Worm (Caenorhabditis elegans): ENCODE measurements around the gene csn-5.

- TF ChIP-seq unc-39 (tag; optimal IDR thresholded peaks at IDR 0.05) = no peak
- no peak for TF ChIP-seq ham-2 (GFP tag; optimal IDR thresholded peaks at IDR 0.05)
- no peak for TF ChIP-seq elt-1 (tag; optimal IDR thresholded peaks at IDR 0.05; ENCODE audit: borderline replicate concordance, insufficient read depth)
- no peak for TF ChIP-seq lin-13 (tag; optimal IDR thresholded peaks at IDR 0.05)
- TF ChIP-seq nhr-12 (tag; optimal IDR thresholded peaks at IDR 0.05) = no peak
- TF ChIP-seq pha-4 (tag; optimal IDR thresholded peaks at IDR 0.05) = no peak
- no peak for TF ChIP-seq nhr-28 (tag; optimal IDR thresholded peaks at IDR 0.05)
- TF ChIP-seq mep-1 (tag; optimal IDR thresholded peaks at IDR 0.05) = no peak
- no peak for TF ChIP-seq blmp-1 (tag; optimal IDR thresholded peaks at IDR 0.05)
Observed at ce11 chrIV:5614558-5615026, 34.7 kb upstream of the csn-5 start, which contains the start of gene C39H7.4.
